Fruit fly (Drosophila melanogaster) whole organism, embryonic: ENCODE data around the gene CG17221.

Experiments used
- Aef1 ChIP-seq: fragments of 200-800 bp; sonication (Bioruptor generic); IDR thresholded peaks from 3 replicates; pipeline ENCODE4 v1.3.6; 2022; ENCODE audit warnings: missing biosample characterization, missing genetic modification characterization
- CG10979 ChIP-seq: fragments of 200-800 bp; sonication (Bioruptor generic); optimal IDR thresholded peaks from 2 replicates; lab custom pipeline; 2018; ENCODE audit warnings: missing biosample characterization, mild to moderate bottlenecking, missing genetic modification characterization, moderate library complexity
- CG11093 ChIP-seq: fragments of 200-800 bp; sonication (Bioruptor generic); IDR thresholded peaks from 3 replicates; pipeline ENCODE4 v1.3.6; 2022; ENCODE audit warnings: missing biosample characterization, missing genetic modification characterization
- CG1233 ChIP-seq: fragments of 200-800 bp; sonication (Bioruptor generic); optimal IDR thresholded peaks from 4 replicates; lab custom pipeline; 2018; ENCODE audit warnings: missing biosample characterization, mild to moderate bottlenecking, missing genetic modification characterization
- CG13424 ChIP-seq: fragments of 200-800 bp; sonication (Bioruptor generic); optimal IDR thresholded peaks from 2 replicates; lab custom pipeline; 2019; ENCODE audit warnings: missing biosample characterization, mild to moderate bottlenecking, missing genetic modification characterization, moderate library complexity
- CG14441 ChIP-seq: fragments of 200-800 bp; sonication (Bioruptor generic); IDR thresholded peaks from 2 replicates; pipeline ENCODE4 v1.3.6; 2022; ENCODE audit warnings: missing biosample characterization, missing genetic modification characterization
- CG14710 ChIP-seq: fragments of 200-800 bp; sonication (Bioruptor generic); optimal IDR thresholded peaks from 3 replicates; lab custom pipeline; 2019; ENCODE audit warnings: missing biosample characterization, mild to moderate bottlenecking, missing genetic modification characterization, moderate library complexity
- CG14965 ChIP-seq: fragments of 200-800 bp; sonication (Bioruptor generic); optimal IDR thresholded peaks from 2 replicates; lab custom pipeline; 2016; ENCODE audit warnings: missing biosample characterization, missing genetic modification characterization, borderline replicate concordance
- CG15696 ChIP-seq: fragments of 200-800 bp; sonication (Bioruptor generic); optimal IDR thresholded peaks from 2 replicates; lab custom pipeline; 2019; ENCODE audit warnings: missing biosample characterization, mild to moderate bottlenecking, missing genetic modification characterization, moderate library complexity
- CG16779 ChIP-seq: fragments of 200-800 bp; sonication (Bioruptor generic); IDR thresholded peaks from 2 replicates; pipeline ENCODE4 v1.3.6; 2022; ENCODE audit warnings: missing biosample characterization, missing genetic modification characterization
- CG17186 ChIP-seq: fragments of 200-800 bp; sonication (Bioruptor generic); optimal IDR thresholded peaks from 3 replicates; lab custom pipeline; 2017; ENCODE audit warnings: missing biosample characterization, missing genetic modification reagents, missing genetic modification characterization
- CG17802 ChIP-seq: fragments of 200-800 bp; sonication (Bioruptor generic); optimal IDR thresholded peaks from 2 replicates; lab custom pipeline; 2018; ENCODE audit warnings: missing biosample characterization, mild to moderate bottlenecking, missing genetic modification characterization, moderate library complexity
- CG17829 ChIP-seq: fragments of 200-800 bp; optimal IDR thresholded peaks from 2 replicates; lab custom pipeline; 2019; ENCODE audit warnings: missing biosample characterization, mild to moderate bottlenecking, missing genetic modification characterization, moderate library complexity
- CG2202 ChIP-seq: fragments of 200-800 bp; sonication (Bioruptor generic); optimal IDR thresholded peaks from 2 replicates; lab custom pipeline; 2018; ENCODE audit warnings: missing biosample characterization, mild to moderate bottlenecking, missing genetic modification characterization
- CG31388 ChIP-seq: fragments of 200-800 bp; sonication (Bioruptor generic); optimal IDR thresholded peaks from 2 replicates; lab custom pipeline; 2016; ENCODE audit warnings: missing biosample characterization, missing genetic modification characterization
- CG32772 ChIP-seq: fragments of 200-800 bp; sonication (Bioruptor generic); IDR thresholded peaks from 2 replicates; pipeline ENCODE4 v1.3.6; 2022; ENCODE audit warnings: missing biosample characterization, missing genetic modification characterization
- CG3407 ChIP-seq: fragments of 200-800 bp; sonication (Bioruptor generic); optimal IDR thresholded peaks from 2 replicates; lab custom pipeline; 2018; ENCODE audit warnings: missing biosample characterization, mild to moderate bottlenecking, missing genetic modification characterization
- CG43689 ChIP-seq: fragments of 200-800 bp; sonication (Bioruptor generic); IDR thresholded peaks from 2 replicates; pipeline ENCODE4 v1.3.6; 2022; ENCODE audit warnings: missing biosample characterization, missing genetic modification characterization
- CG4424 ChIP-seq: fragments of 200-800 bp; sonication (Bioruptor generic); optimal IDR thresholded peaks from 3 replicates; lab custom pipeline; 2016; ENCODE audit warnings: missing biosample characterization, missing genetic modification characterization
- CG4820 ChIP-seq: fragments of 200-800 bp; sonication (Bioruptor generic); optimal IDR thresholded peaks from 3 replicates; lab custom pipeline; 2016; ENCODE audit warnings: missing biosample characterization, missing genetic modification characterization
- CG7839 ChIP-seq: fragments of 200-800 bp; sonication (Bioruptor generic); optimal IDR thresholded peaks from 3 replicates; lab custom pipeline; 2018; ENCODE audit warnings: missing biosample characterization, mild to moderate bottlenecking, missing genetic modification characterization, moderate library complexity
- Dad ChIP-seq: fragments of 200-800 bp; sonication (Bioruptor generic); optimal IDR thresholded peaks from 3 replicates; lab custom pipeline; 2016; ENCODE audit warnings: missing biosample characterization, missing genetic modification characterization
- Fer3 ChIP-seq: fragments of 200-800 bp; sonication (Bioruptor generic); optimal IDR thresholded peaks from 2 replicates; lab custom pipeline; 2018; ENCODE audit warnings: missing biosample characterization, mild to moderate bottlenecking, missing genetic modification characterization, moderate library complexity
- H15 ChIP-seq: fragments of 200-800 bp; sonication (Bioruptor generic); IDR thresholded peaks from 3 replicates; pipeline ENCODE4 v1.3.6; 2022; ENCODE audit warnings: missing biosample characterization, missing genetic modification characterization
- HLH3B ChIP-seq: fragments of 200-800 bp; sonication (Bioruptor generic); IDR thresholded peaks from 2 replicates; pipeline ENCODE4 v1.3.6; 2022; ENCODE audit warnings: missing biosample characterization, missing genetic modification characterization
- Neu2 ChIP-seq: fragments of 200-800 bp; sonication (Bioruptor generic); optimal IDR thresholded peaks from 3 replicates; lab custom pipeline; 2016; ENCODE audit warnings: missing biosample characterization, missing genetic modification characterization, borderline replicate concordance
- PHDP ChIP-seq: fragments of 200-800 bp; sonication (Bioruptor generic); optimal IDR thresholded peaks from 3 replicates; lab custom pipeline; 2018; ENCODE audit warnings: missing biosample characterization, mild to moderate bottlenecking, missing genetic modification characterization, moderate library complexity
- Ptx1 ChIP-seq: fragments of 200-800 bp; sonication (Bioruptor generic); IDR thresholded peaks from 2 replicates; pipeline ENCODE4 v1.3.6; 2022; ENCODE audit warnings: missing biosample characterization, missing genetic modification characterization
- Rfx ChIP-seq: fragments of 200-800 bp; sonication (Bioruptor generic); IDR thresholded peaks from 2 replicates; pipeline ENCODE4 v1.3.6; 2022; ENCODE audit warnings: missing biosample characterization, missing genetic modification characterization
- Xbp1 ChIP-seq: fragments of 200-800 bp; sonication (Bioruptor generic); optimal IDR thresholded peaks from 3 replicates; lab custom pipeline; 2016; ENCODE audit warnings: missing biosample characterization, mild to moderate bottlenecking, missing genetic modification characterization
- ap ChIP-seq: fragments of 200-800 bp; sonication (Bioruptor generic); IDR thresholded peaks from 2 replicates; pipeline ENCODE4 v1.3.6; 2022; ENCODE audit warnings: missing biosample characterization, missing genetic modification characterization
- bsh ChIP-seq, 2 experiments: fragments of 200-800 bp; sonication (Bioruptor generic); optimal IDR thresholded peaks; 2 replicates each; lab custom pipeline; 2017 to 2018; ENCODE audit warnings: mild to moderate bottlenecking in 2 of 2, missing biosample characterization in 2 of 2, missing genetic modification characterization in 2 of 2, moderate library complexity in 1 of 2
- chinmo ChIP-seq: fragments of 200-800 bp; sonication (Bioruptor generic); IDR thresholded peaks from 4 replicates; pipeline ENCODE4 v1.3.6; 2022; ENCODE audit warnings: missing biosample characterization, missing genetic modification characterization; ENCODE audit not compliant: partially characterized antibody
- crol ChIP-seq: fragments of 200-800 bp; sonication (Bioruptor generic); IDR thresholded peaks from 2 replicates; pipeline ENCODE4 v1.3.6; 2022; ENCODE audit warnings: missing biosample characterization, missing genetic modification characterization
- dmrt11E ChIP-seq: fragments of 200-800 bp; sonication (Bioruptor generic); optimal IDR thresholded peaks from 3 replicates; lab custom pipeline; 2018; ENCODE audit warnings: missing biosample characterization, mild to moderate bottlenecking, missing genetic modification characterization, moderate library complexity
- dysf ChIP-seq: fragments of 200-800 bp; sonication (Bioruptor generic); IDR thresholded peaks from 3 replicates; pipeline ENCODE4 v1.3.6; 2022; ENCODE audit warnings: missing biosample characterization, missing genetic modification characterization
- esg ChIP-seq: fragments of 200-800 bp; sonication (Bioruptor generic); conservative IDR thresholded peaks from 2 replicates; pipeline ENCODE4 v1.3.6; 2022; ENCODE audit warnings: missing biosample characterization, missing genetic modification characterization
- gsb ChIP-seq: fragments of 200-800 bp; sonication (Bioruptor generic); IDR thresholded peaks from 2 replicates; pipeline ENCODE4 v1.3.6; 2022; ENCODE audit warnings: missing biosample characterization, missing genetic modification characterization
- ken ChIP-seq: fragments of 200-800 bp; sonication (Bioruptor generic); IDR thresholded peaks from 3 replicates; pipeline ENCODE4 v1.3.6; 2022; ENCODE audit warnings: missing biosample characterization, missing genetic modification characterization
- maf-S ChIP-seq: fragments of 200-800 bp; sonication (Bioruptor generic); optimal IDR thresholded peaks from 2 replicates; lab custom pipeline; 2016; ENCODE audit warnings: missing biosample characterization, missing genetic modification characterization
- pan ChIP-seq, 4 experiments: fragments of >200 bp in 3 of 4; fragments of 200-800 bp in 1 of 4; sonication (Bioruptor generic) in 1 of 4; optimal IDR thresholded peaks in 3 of 4; IDR thresholded peaks in 1 of 4; 2 replicates each; pipeline versions ENCODE4 v1.3.6 to Lab custom; 2017 to 2022; ENCODE audit warnings: missing biosample characterization in 2 of 4, missing genetic modification characterization in 2 of 4, mixed read lengths in 1 of 4
- pb ChIP-seq: fragments of 200-800 bp; sonication (Bioruptor generic); optimal IDR thresholded peaks from 3 replicates; lab custom pipeline; 2016; ENCODE audit warnings: missing biosample characterization, missing genetic modification characterization
- sens ChIP-seq: fragments of 200-800 bp; sonication (Bioruptor generic); peaks from one replicate; lab custom pipeline; 2016; ENCODE audit warnings: missing biosample characterization, missing genetic modification characterization
- slbo ChIP-seq: fragments of 200-800 bp; sonication (Bioruptor generic); IDR thresholded peaks from 2 replicates; pipeline ENCODE4 v1.3.6; 2022; ENCODE audit warnings: missing biosample characterization, missing genetic modification characterization
- sob ChIP-seq: fragments of 200-800 bp; sonication (Bioruptor generic); IDR thresholded peaks from 2 replicates; pipeline ENCODE4 v1.3.6; 2022; ENCODE audit warnings: missing biosample characterization, missing genetic modification characterization
- tio ChIP-seq: fragments of 200-800 bp; sonication (Bioruptor generic); optimal IDR thresholded peaks from 2 replicates; lab custom pipeline; 2017; ENCODE audit warnings: missing biosample characterization, missing genetic modification characterization, inconsistent platforms
- tup ChIP-seq: fragments of 200-800 bp; sonication (Bioruptor generic); optimal IDR thresholded peaks from 2 replicates; lab custom pipeline; 2016; ENCODE audit warnings: missing biosample characterization, mild to moderate bottlenecking, missing genetic modification characterization, moderate library complexity
- usp ChIP-seq: fragments of >200 bp; optimal IDR thresholded peaks from 2 replicates; lab custom pipeline; 2017; ENCODE audit warnings: missing biosample characterization, missing genetic modification characterization
- vvl ChIP-seq: fragments of 200-800 bp; sonication (Bioruptor generic); IDR thresholded peaks from 2 replicates; pipeline ENCODE4 v1.3.6; 2022; ENCODE audit warnings: missing biosample characterization, missing genetic modification characterization
- zfh1 ChIP-seq: fragments of 200-800 bp; sonication (Bioruptor generic); IDR thresholded peaks from 3 replicates; pipeline ENCODE4 v1.3.6; 2022; ENCODE audit warnings: missing biosample characterization, missing genetic modification characterization

The CG17221 gene

DNA sequence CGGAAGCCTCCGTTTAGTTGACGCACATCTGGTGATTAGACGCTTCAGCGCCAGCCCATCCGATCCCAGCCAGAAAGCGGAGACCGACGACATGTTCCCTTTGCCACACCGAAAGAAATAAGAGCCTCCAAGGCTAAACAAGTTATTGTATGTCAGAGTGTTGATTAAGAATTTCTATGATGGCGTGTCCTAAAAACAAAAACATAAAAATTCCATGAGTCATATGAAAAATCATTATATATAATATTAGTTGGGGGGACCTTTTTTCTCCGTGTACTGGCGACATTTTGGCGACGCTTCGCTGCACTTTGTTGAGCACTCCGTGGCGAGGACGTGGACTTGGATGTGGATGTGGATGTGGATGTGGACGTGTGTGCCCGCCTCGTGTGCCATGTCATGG lies 27.0 kb upstream of the CG17221 start (continued):
- peak; percentile 57 for TF ChIP-seq CG10979 (tag; lab: Kevin White, UChicago)
- no peak for TF ChIP-seq CG31388 (GFP tag; lab: Kevin White, UChicago)
- no peak for TF ChIP-seq CG3407 (GFP tag; lab: Kevin White, UChicago)
- peak in 1 of 2 experiments; percentile 56 for TF ChIP-seq bsh (GFP tag; optimal IDR thresholded peaks at IDR 0.05; lab: Kevin White, UChicago)
- no peak for TF ChIP-seq usp (GFP tag; lab: Kevin White, UChicago)
- TF ChIP-seq CG7839, result no peak
- TF ChIP-seq dmrt11E (tag; lab: Kevin White, UChicago), result peak; percentile 49
- no peak for TF ChIP-seq CG1233 (GFP tag; lab: Kevin White, UChicago)
- TF ChIP-seq CG14710 (tag; lab: Kevin White, UChicago), result peak; percentile 34
- TF ChIP-seq pb (GFP tag; lab: Kevin White, UChicago), result no peak
- TF ChIP-seq Fer3, result peak; percentile 7
- peak; percentile 23; the same call in 1 of the 2 replicates for TF ChIP-seq CG14441 (GFP tag; lab: Robert Waterston, UW)
- TF ChIP-seq Ptx1 (GFP tag; lab: Robert Waterston, UW), result peak; percentile 33; the same call in 1 of the 2 replicates
- 0 out of 2 replicates have a peak, but pooled peaks have one; percentile 33 for TF ChIP-seq ap (GFP tag; lab: Robert Waterston, UW)
- TF ChIP-seq CG4424, result peak; percentile 27
- no peak for TF ChIP-seq CG43689
- TF ChIP-seq tio (GFP tag; lab: Kevin White, UChicago), result no peak
- TF ChIP-seq CG17802 (tag; lab: Kevin White, UChicago), result no peak
- no peak for TF ChIP-seq pan (optimal IDR thresholded peaks at IDR 0.05; lab: Kevin White, UChicago)
- TF ChIP-seq pan (GFP tag; optimal IDR thresholded peaks at IDR 0.05 in 1 of 2, IDR thresholded peaks at IDR 0.05 in 1 of 2), result peak in 1 of 2 experiments; percentile 27
- TF ChIP-seq Neu2 (GFP tag; lab: Kevin White, UChicago), result no peak
- no peak for TF ChIP-seq Dad (GFP tag; lab: Kevin White, UChicago)
- TF ChIP-seq CG17186, result no peak
- peak; percentile 10; the same call in 1 of the 2 replicates for TF ChIP-seq esg (GFP tag; lab: Robert Waterston, UW)
- TF ChIP-seq CG15696, result peak; percentile 12
- TF ChIP-seq zfh1, result peak; percentile 68
- peak; percentile 26 for TF ChIP-seq tup (GFP tag; lab: Kevin White, UChicago)
- TF ChIP-seq CG16779 (GFP tag; lab: Robert Waterston, UW), result no peak
- TF ChIP-seq Rfx (GFP tag; lab: Robert Waterston, UW), result peak; percentile 47
- peak; percentile 49 for TF ChIP-seq slbo (GFP tag; lab: Robert Waterston, UW)
- TF ChIP-seq chinmo (GFP tag; lab: Robert Waterston, UW), result no peak
- peak; percentile 50 for TF ChIP-seq HLH3B
- TF ChIP-seq maf-S (GFP tag; lab: Kevin White, UChicago), result no peak
- no peak for TF ChIP-seq crol
- peak; percentile 26 for TF ChIP-seq PHDP (tag; lab: Kevin White, UChicago)
- peak; percentile 78 for TF ChIP-seq sens (GFP tag; lab: Kevin White, UChicago)
- peak; percentile 38; the same call in 1 of the 3 replicates for TF ChIP-seq ken
- peak; percentile 4 for TF ChIP-seq CG4820 (GFP tag; lab: Kevin White, UChicago)
- peak; percentile 59; the same call in 2 of the 3 replicates for TF ChIP-seq dysf (GFP tag; lab: Robert Waterston, UW)
- 0 out of 3 replicates have a peak, but pooled peaks have one; percentile 16 for TF ChIP-seq Aef1
- peak; percentile 53 for TF ChIP-seq CG17829 (tag; lab: Kevin White, UChicago)
- no peak for TF ChIP-seq CG2202 (tag; lab: Kevin White, UChicago)
- no peak for TF ChIP-seq gsb (GFP tag; lab: Robert Waterston, UW)
- TF ChIP-seq CG32772 (GFP tag; lab: Robert Waterston, UW), result 0 out of 2 replicates have a peak, but pooled peaks have one; percentile 27
- TF ChIP-seq Xbp1 (GFP tag; lab: Kevin White, UChicago), result peak; percentile 42
- peak; percentile 28 for TF ChIP-seq CG13424
- no peak for TF ChIP-seq CG11093 (GFP tag; lab: Robert Waterston, UW)
- TF ChIP-seq CG14965 (GFP tag; lab: Kevin White, UChicago), result no peak
- TF ChIP-seq vvl (GFP tag; lab: Robert Waterston, UW), result peak; percentile 56; the same call in 1 of the 2 replicates
- TF ChIP-seq H15 (GFP tag; lab: Robert Waterston, UW), result 0 out of 3 replicates have a peak, but pooled peaks have one; percentile 42
- peak; percentile 35; the same call in 1 of the 2 replicates for TF ChIP-seq sob (GFP tag; lab: Robert Waterston, UW)
